Worm (Caenorhabditis elegans) whole organism, late embryonic: ENCODE measurements around the gene unc-77.
"Not testable (repeated sequence)": the region's sequence is repeated elsewhere in the genome, so short reads cannot be mapped to it uniquely, and the experiment has no call there.

Source experiments
- C38D4.7 ChIP-seq: fragments of 200-800 bp; sonication (Bioruptor generic); optimal IDR thresholded peaks from 2 replicates; lab custom pipeline; 2018; ENCODE audit warnings: mild to moderate bottlenecking, missing genetic modification characterization, moderate library complexity, missing compliant biosample characterization
- F13H6.1 ChIP-seq: sonication (generic microtip); optimal IDR thresholded peaks from 2 replicates; lab custom pipeline; 2016; ENCODE audit warnings: missing genetic modification characterization, missing compliant biosample characterization
- K09A11.1 ChIP-seq: sonication (generic microtip); optimal IDR thresholded peaks from 2 replicates; lab custom pipeline; 2017; ENCODE audit warnings: antibody characterized with exemption, mild to moderate bottlenecking, missing genetic modification characterization, missing compliant biosample characterization; ENCODE audit not compliant: insufficient read depth
- T23F11.4 ChIP-seq: fragments of 200-800 bp; sonication (Bioruptor generic); optimal IDR thresholded peaks from 2 replicates; lab custom pipeline; 2018; ENCODE audit warnings: mild to moderate bottlenecking, missing genetic modification characterization, missing compliant biosample characterization
- Y22D7AL.16 ChIP-seq: sonication (generic microtip); optimal IDR thresholded peaks from 2 replicates; lab custom pipeline; 2016; ENCODE audit warnings: missing genetic modification characterization, missing compliant biosample characterization
- ama-1 ChIP-seq: fragments of 150-350 bp; optimal IDR thresholded peaks from 2 replicates; lab custom pipeline; 2014
- ceh-14 ChIP-seq: sonication (generic microtip); optimal IDR thresholded peaks from 2 replicates; lab custom pipeline; 2016; ENCODE audit warnings: missing genotype, missing genetic modification characterization, missing compliant biosample characterization
- ceh-18 ChIP-seq: sonication (generic microtip); optimal IDR thresholded peaks from 2 replicates; lab custom pipeline; 2016; ENCODE audit warnings: missing genetic modification characterization, missing compliant biosample characterization
- ceh-19 ChIP-seq: fragments of 200-800 bp; sonication (Bioruptor generic); optimal IDR thresholded peaks from 2 replicates; lab custom pipeline; 2018; ENCODE audit warnings: mild to moderate bottlenecking, missing genetic modification characterization, missing compliant biosample characterization
- ceh-2 ChIP-seq: sonication (generic microtip); optimal IDR thresholded peaks from 2 replicates; lab custom pipeline; 2016; ENCODE audit warnings: missing genotype, missing genetic modification characterization, missing compliant biosample characterization
- ceh-22 ChIP-seq: sonication (generic microtip); optimal IDR thresholded peaks from 2 replicates; lab custom pipeline; 2017; ENCODE audit warnings: missing biosample characterization, missing genetic modification characterization
- ceh-30 ChIP-seq: fragments of 150-350 bp; optimal IDR thresholded peaks from 2 replicates; lab custom pipeline; 2014; ENCODE audit warnings: missing biosample characterization, missing genetic modification characterization
- ceh-34 ChIP-seq: sonication (generic microtip); optimal IDR thresholded peaks from 2 replicates; lab custom pipeline; 2016; ENCODE audit warnings: mild to moderate bottlenecking, missing genetic modification characterization, missing compliant biosample characterization
- ceh-45 ChIP-seq: fragments of 200-800 bp; sonication (Bioruptor generic); IDR thresholded peaks from 2 replicates; pipeline ENCODE4 v1.3.6; 2022; ENCODE audit warnings: missing genetic modification reagents, missing genetic modification characterization, missing compliant biosample characterization
- ceh-48 ChIP-seq: sonication (generic microtip); optimal IDR thresholded peaks from 2 replicates; lab custom pipeline; 2016; ENCODE audit warnings: missing genetic modification characterization, inconsistent platforms, missing compliant biosample characterization
- ceh-6 ChIP-seq: fragments of 200-800 bp; sonication (Bioruptor generic); optimal IDR thresholded peaks from 2 replicates; lab custom pipeline; 2018; ENCODE audit warnings: mild to moderate bottlenecking, missing genetic modification characterization, missing compliant biosample characterization
- che-1 ChIP-seq: sonication (generic microtip); optimal IDR thresholded peaks from 2 replicates; lab custom pipeline; 2016; ENCODE audit warnings: mild to moderate bottlenecking, missing genetic modification characterization, missing compliant biosample characterization
- dmd-4 ChIP-seq: sonication (generic microtip); optimal IDR thresholded peaks from 2 replicates; lab custom pipeline; 2016; ENCODE audit warnings: borderline replicate concordance, missing genetic modification characterization, missing compliant biosample characterization
- elt-2 ChIP-seq: sonication (generic microtip); optimal IDR thresholded peaks from 2 replicates; lab custom pipeline; 2016; ENCODE audit warnings: missing genetic modification reagents, missing genetic modification characterization, missing compliant biosample characterization
- elt-4 ChIP-seq: sonication (generic microtip); optimal IDR thresholded peaks from 2 replicates; lab custom pipeline; 2016; ENCODE audit warnings: missing genetic modification characterization, missing compliant biosample characterization
- ets-4 ChIP-seq: sonication (generic microtip); optimal IDR thresholded peaks from 2 replicates; lab custom pipeline; 2016; ENCODE audit warnings: missing genetic modification characterization, missing compliant biosample characterization
- fkh-10 ChIP-seq: fragments of 150-350 bp; optimal IDR thresholded peaks from 2 replicates; lab custom pipeline; 2014; ENCODE audit warnings: missing biosample characterization, missing genetic modification reagents, missing genetic modification characterization
- fkh-6 ChIP-seq: sonication (generic microtip); optimal IDR thresholded peaks from 2 replicates; lab custom pipeline; 2016; ENCODE audit warnings: missing genetic modification characterization, missing compliant biosample characterization
- gmeb-2 ChIP-seq: sonication (generic microtip); optimal IDR thresholded peaks from 2 replicates; lab custom pipeline; 2016; ENCODE audit warnings: missing genetic modification characterization, inconsistent platforms, missing compliant biosample characterization
- hlh-13 ChIP-seq: fragments of 200-800 bp; sonication (Bioruptor generic); optimal IDR thresholded peaks from 2 replicates; lab custom pipeline; 2018; ENCODE audit warnings: mild to moderate bottlenecking, missing genetic modification characterization, missing compliant biosample characterization
- hlh-15 ChIP-seq: sonication (generic microtip); optimal IDR thresholded peaks from 2 replicates; lab custom pipeline; 2016; ENCODE audit warnings: missing genetic modification characterization, missing compliant biosample characterization
- hlh-30 ChIP-seq: sonication (generic microtip); optimal IDR thresholded peaks from 2 replicates; lab custom pipeline; 2017; ENCODE audit warnings: antibody characterized with exemption, missing genetic modification characterization, missing compliant biosample characterization; ENCODE audit not compliant: insufficient read depth
- lin-11 ChIP-seq: fragments of 200-800 bp; sonication (Bioruptor generic); optimal IDR thresholded peaks from 2 replicates; lab custom pipeline; 2018; ENCODE audit warnings: mild to moderate bottlenecking, missing genetic modification characterization, missing compliant biosample characterization
- mec-3 ChIP-seq: sonication (generic microtip); optimal IDR thresholded peaks from 2 replicates; lab custom pipeline; 2016; ENCODE audit warnings: borderline replicate concordance, missing genetic modification characterization, missing compliant biosample characterization
- npax-4 ChIP-seq: sonication (generic microtip); optimal IDR thresholded peaks from 2 replicates; lab custom pipeline; 2016; ENCODE audit warnings: missing genetic modification characterization, missing compliant biosample characterization
- odd-2 ChIP-seq: sonication (generic microtip); optimal IDR thresholded peaks from 2 replicates; lab custom pipeline; 2017; ENCODE audit warnings: antibody characterized with exemption, mild to moderate bottlenecking, missing genetic modification characterization, missing compliant biosample characterization
- pha-2 ChIP-seq: sonication (generic microtip); optimal IDR thresholded peaks from 2 replicates; lab custom pipeline; 2017; ENCODE audit warnings: mild to moderate bottlenecking, missing genetic modification characterization, missing compliant biosample characterization
- pqm-1 ChIP-seq: sonication (generic microtip); optimal IDR thresholded peaks from 2 replicates; lab custom pipeline; 2016; ENCODE audit warnings: missing genetic modification characterization, missing compliant biosample characterization
- pros-1 ChIP-seq: fragments of 150-350 bp; optimal IDR thresholded peaks from 2 replicates; lab custom pipeline; 2014; ENCODE audit warnings: missing biosample characterization, missing genetic modification reagents, missing genetic modification characterization
- rnt-1 ChIP-seq: sonication (generic microtip); optimal IDR thresholded peaks from 2 replicates; lab custom pipeline; 2016; ENCODE audit warnings: missing genetic modification characterization, missing compliant biosample characterization
- sox-4 ChIP-seq: sonication (generic microtip); optimal IDR thresholded peaks from 2 replicates; lab custom pipeline; 2017; ENCODE audit warnings: mild to moderate bottlenecking, missing genetic modification characterization, inconsistent platforms, missing compliant biosample characterization
- syd-9 ChIP-seq: sonication (generic microtip); optimal IDR thresholded peaks from 2 replicates; lab custom pipeline; 2016; ENCODE audit warnings: mild to moderate bottlenecking, missing genetic modification characterization, moderate library complexity, missing compliant biosample characterization
- tbx-7 ChIP-seq: sonication (generic microtip); optimal IDR thresholded peaks from 2 replicates; lab custom pipeline; 2016; ENCODE audit warnings: missing genotype, missing genetic modification characterization, missing compliant biosample characterization
- unc-3 ChIP-seq, 2 experiments: fragments of 200-800 bp in 1 of 2; sonication (Bioruptor generic) in 1 of 2; sonication (generic microtip) in 1 of 2; conservative IDR thresholded peaks in 1 of 2; optimal IDR thresholded peaks in 1 of 2; 2 replicates each; pipeline versions ENCODE4 v1.3.6 to Lab custom; 2016 to 2022; ENCODE audit warnings: missing compliant biosample characterization in 2 of 2, missing genetic modification characterization in 2 of 2, missing genetic modification reagents in 1 of 2
- unc-42 ChIP-seq: sonication (generic microtip); optimal IDR thresholded peaks from 2 replicates; lab custom pipeline; 2016; ENCODE audit warnings: missing genotype, missing genetic modification characterization, missing compliant biosample characterization
- unc-86 ChIP-seq: sonication (generic microtip); optimal IDR thresholded peaks from 2 replicates; lab custom pipeline; 2016; ENCODE audit warnings: missing genetic modification characterization, missing compliant biosample characterization
- zip-5 ChIP-seq: sonication (generic microtip); optimal IDR thresholded peaks from 2 replicates; lab custom pipeline; 2016; ENCODE audit warnings: missing genetic modification characterization, missing compliant biosample characterization
- ztf-16 ChIP-seq: sonication (generic microtip); optimal IDR thresholded peaks from 2 replicates; lab custom pipeline; 2017; ENCODE audit warnings: missing genetic modification characterization, missing compliant biosample characterization

unc-77 gene

ce11 chrIV:6210574-6210973 lies 26.9 kb upstream of the unc-77 start, which contains the start of the genes ugt-24 and C49A9.6:
ugt-24 (minus strand) TSS chrIV:6210720.
C49A9.6 (plus strand) TSS chrIV:6210936.
- TF ChIP-seq ama-1 (lab: Kevin White, UChicago) (no peak), T23F11.4 (GFP tag; lab: Kevin White, UChicago) (no peak), gmeb-2 (tag; lab: Kevin White, UChicago) (no peak), ets-4 (tag; lab: Kevin White, UChicago) (no peak), ceh-18 (tag; lab: Kevin White, UChicago) (no peak), ceh-2 (no peak), hlh-13 (no peak), hlh-15 (tag; lab: Kevin White, UChicago) (no peak), Y22D7AL.16 (tag; lab: Kevin White, UChicago) (no peak), ceh-48 (tag; lab: Kevin White, UChicago) (no peak), sox-4 (tag; lab: Kevin White, UChicago) (no peak), C38D4.7 (GFP tag; lab: Kevin White, UChicago) (no peak)

ce11 chrIV:6209958-6210357 lies 26.3 kb upstream of the unc-77 start:
- peak; percentile 34; the same call in 1 of the 2 replicates for TF ChIP-seq unc-3 (GFP tag; conservative IDR thresholded peaks at IDR 0.05; lab: Robert Waterston, UW)
- not testable (repeated sequence) for TF ChIP-seq unc-3 (tag; optimal IDR thresholded peaks at IDR 0.05; lab: Kevin White, UChicago)
- TF ChIP-seq ceh-45 (GFP tag; lab: Robert Waterston, UW), result peak; percentile 7; the same call in 1 of the 2 replicates

ce11 chrIV:6209337-6209736 lies 25.7 kb upstream of the unc-77 start:
- no peak for TF ChIP-seq ceh-34 (tag; lab: Kevin White, UChicago)

ce11 chrIV:6206294-6206776 lies 22.7 kb upstream of the unc-77 start, which contains the start of gene C49A9.10:
C49A9.10 (minus strand) TSS chrIV:6206344.
- TF ChIP-seq dmd-4 (tag; lab: Kevin White, UChicago) (no peak), tbx-7 (peak; percentile 96), lin-11 (no peak), mec-3 (peak; percentile 87), unc-42 (tag; lab: Kevin White, UChicago) (peak; percentile 40), pha-2 (tag; lab: Kevin White, UChicago) (peak; percentile 28), unc-3 (GFP tag; conservative IDR thresholded peaks at IDR 0.05; lab: Robert Waterston, UW) (peak; percentile 73), unc-3 (tag; optimal IDR thresholded peaks at IDR 0.05; lab: Kevin White, UChicago) (no peak), ceh-34 (tag; lab: Kevin White, UChicago) (peak; percentile 61), che-1 (tag; lab: Kevin White, UChicago) (no peak), rnt-1 (tag; lab: Kevin White, UChicago) (peak; percentile 68), sox-4 (tag; lab: Kevin White, UChicago) (no peak), ama-1 (lab: Kevin White, UChicago) (no peak), syd-9 (tag; lab: Kevin White, UChicago) (peak; percentile 18), pqm-1 (tag; lab: Kevin White, UChicago) (peak; percentile 45), unc-86 (peak; percentile 50), ztf-16 (tag; lab: Kevin White, UChicago) (peak; percentile 22), K09A11.1 (no peak), fkh-6 (tag; lab: Kevin White, UChicago) (peak; percentile 47), pros-1 (no peak), hlh-30 (tag; lab: Kevin White, UChicago) (no peak), ceh-2 (peak; percentile 91), zip-5 (tag; lab: Kevin White, UChicago) (peak; percentile 69), T23F11.4 (GFP tag; lab: Kevin White, UChicago) (no peak), ets-4 (tag; lab: Kevin White, UChicago) (peak; percentile 91), ceh-14 (tag; lab: Kevin White, UChicago) (peak; percentile 69), F13H6.1 (tag; lab: Kevin White, UChicago) (peak; percentile 60), npax-4 (tag; lab: Kevin White, UChicago) (no peak), hlh-13 (no peak), ceh-22 (tag; lab: Kevin White, UChicago) (no peak), ceh-18 (tag; lab: Kevin White, UChicago) (no peak), fkh-10 (GFP tag; lab: Kevin White, UChicago) (no peak), ceh-30 (tag; lab: Kevin White, UChicago) (no peak), C38D4.7 (GFP tag; lab: Kevin White, UChicago) (no peak), ceh-6 (no peak), Y22D7AL.16 (tag; lab: Kevin White, UChicago) (no peak), ceh-19 (GFP tag; lab: Kevin White, UChicago) (no peak), elt-2 (tag; lab: Kevin White, UChicago) (peak; percentile 77), elt-4 (tag; lab: Kevin White, UChicago) (no peak), odd-2 (tag; lab: Kevin White, UChicago) (no peak)
